Fruit fly (Drosophila melanogaster): Measurements from ENCODE around the gene wkd.

wkd gene

dm6 chr3R:11582253-11582589 lies 845 bp downstream of the wkd start (continued):
- TF ChIP-seq CG2875 (GFP tag; optimal IDR thresholded peaks at IDR 0.05) (peak; percentile 30), CG15601 (tag; optimal IDR thresholded peaks at IDR 0.05) (no peak), CG7839 (tag; optimal IDR thresholded peaks at IDR 0.05) (no peak), CG1529 (GFP tag; optimal IDR thresholded peaks at IDR 0.05) (no peak), CG11085 (GFP tag; IDR thresholded peaks at IDR 0.05) (no peak), CG10654 (GFP tag; optimal IDR thresholded peaks at IDR 0.05) (peak; percentile 14), odd (GFP tag; optimal IDR thresholded peaks at IDR 0.05) (no peak), CG2116 (GFP tag; optimal IDR thresholded peaks at IDR 0.05) (no peak), CG8290 (GFP tag; optimal IDR thresholded peaks at IDR 0.05) (no peak), CG8290 (tag; optimal IDR thresholded peaks at IDR 0.05) (no peak), lov (optimal IDR thresholded peaks at IDR 0.05) (no peak), lov (GFP tag; IDR thresholded peaks at IDR 0.05) (peak; percentile 62; the same call in 2 of the 3 replicates), CG6813 (GFP tag; optimal IDR thresholded peaks at IDR 0.05) (peak; percentile 7), CG10959 (GFP tag; IDR thresholded peaks at IDR 0.05) (no peak), CG3065 (GFP tag; optimal IDR thresholded peaks at IDR 0.05) (no peak), Mad (GFP tag; optimal IDR thresholded peaks at IDR 0.05) (peak; percentile 39), CG10209 (GFP tag; optimal IDR thresholded peaks at IDR 0.05) (peak; percentile 64), CG32767 (GFP tag; IDR thresholded peaks at IDR 0.05) (peak; percentile 58; the same call in 1 of the 2 replicates), cwo (GFP tag; optimal IDR thresholded peaks at IDR 0.05) (peak; percentile 41), CG6272 (GFP tag; IDR thresholded peaks at IDR 0.05) (no peak), crp (GFP tag; optimal IDR thresholded peaks at IDR 0.05) (peak in 1 of 2 experiments; percentile 10), lbe (GFP tag; optimal IDR thresholded peaks at IDR 0.05) (no peak), CG8478 (optimal IDR thresholded peaks at IDR 0.05) (no peak), cato (GFP tag; optimal IDR thresholded peaks at IDR 0.05; ENCODE audit: borderline replicate concordance) (peak; percentile 25), tio (GFP tag; optimal IDR thresholded peaks at IDR 0.05) (no peak), br (optimal IDR thresholded peaks at IDR 0.05) (no peak), fd64A (GFP tag; optimal IDR thresholded peaks at IDR 0.05) (no peak), CG4854 (GFP tag; optimal IDR thresholded peaks at IDR 0.05) (no peak), stwl (tag; optimal IDR thresholded peaks at IDR 0.05) (no peak), CG4617 (GFP tag; optimal IDR thresholded peaks at IDR 0.05; ENCODE audit: borderline replicate concordance) (no peak), cas (GFP tag; IDR thresholded peaks at IDR 0.05) (no peak), Hey (tag; optimal IDR thresholded peaks at IDR 0.05) (no peak), so (GFP tag; IDR thresholded peaks at IDR 0.05) (peak; percentile 57; the same call in 1 of the 3 replicates), Fer2 (tag; optimal IDR thresholded peaks at IDR 0.05) (no peak), psq (GFP tag; optimal IDR thresholded peaks at IDR 0.05) (no peak), CG10366 (GFP tag; IDR thresholded peaks at IDR 0.05) (peak; percentile 80), nerfin-2 (GFP tag; IDR thresholded peaks at IDR 0.05; ENCODE audit: partially characterized antibody) (no peak), Awh (GFP tag; IDR thresholded peaks at IDR 0.05) (peak; percentile 89), fd96Cb (tag; optimal IDR thresholded peaks at IDR 0.05) (peak; percentile 62), NfI (GFP tag; optimal IDR thresholded peaks at IDR 0.05) (peak; percentile 76), Antp (GFP tag; optimal IDR thresholded peaks at IDR 0.05) (peak; percentile 63), pb (GFP tag; optimal IDR thresholded peaks at IDR 0.05) (peak; percentile 55), B-H1 (GFP tag; IDR thresholded peaks at IDR 0.05) (peak; percentile 21; the same call in 1 of the 3 replicates), Dp (GFP tag; optimal IDR thresholded peaks at IDR 0.05) (no peak), sim (GFP tag; IDR thresholded peaks at IDR 0.05) (0 out of 2 replicates have a peak, but pooled peaks have one; percentile 29), CG2678 (tag; optimal IDR thresholded peaks at IDR 0.05) (no peak), CG3726 (GFP tag; IDR thresholded peaks at IDR 0.05) (no peak), CG11504 (tag; optimal IDR thresholded peaks at IDR 0.05) (no peak), CG8359 (GFP tag; optimal IDR thresholded peaks at IDR 0.05; ENCODE audit: borderline replicate concordance) (no peak), CG30403 (GFP tag; optimal IDR thresholded peaks at IDR 0.05) (peak; percentile 74), sens (GFP tag) (peak; percentile 90), kah (GFP tag; optimal IDR thresholded peaks at IDR 0.05) (peak; percentile 47)

Measured in whole organism, embryonic.